Worm (Caenorhabditis elegans) whole organism, young adult: ENCODE measurements around the gene swan-1.

ENCODE experiments used
- B0019.2 ChIP-seq: fragments of 200-800 bp; sonication (Bioruptor generic); conservative IDR thresholded peaks from 2 replicates; pipeline ENCODE4 v1.3.6; 2022; ENCODE audit warnings: missing genetic modification reagents, missing genetic modification characterization, missing compliant biosample characterization
- B0035.1 ChIP-seq: sonication (generic microtip); optimal IDR thresholded peaks from 2 replicates; lab custom pipeline; 2016; ENCODE audit warnings: missing genetic modification characterization, mild to moderate bottlenecking, missing compliant biosample characterization, missing genotype, missing genetic modification reagents
- B0261.1 ChIP-seq: sonication (generic microtip); optimal IDR thresholded peaks from 2 replicates; lab custom pipeline; 2016; ENCODE audit warnings: mild to moderate bottlenecking, missing genetic modification characterization, moderate library complexity, missing compliant biosample characterization
- C06A6.2 ChIP-seq: fragments of 200-800 bp; sonication (Bioruptor generic); conservative IDR thresholded peaks from 2 replicates; pipeline ENCODE4 v1.3.6; 2022; ENCODE audit warnings: missing genetic modification characterization, missing compliant biosample characterization
- F22D6.2 ChIP-seq: sonication (generic microtip); optimal IDR thresholded peaks from 2 replicates; lab custom pipeline; 2016; ENCODE audit warnings: mild to moderate bottlenecking, missing genetic modification characterization, missing compliant biosample characterization
- F23B12.7 ChIP-seq: sonication (generic microtip); optimal IDR thresholded peaks from 2 replicates; lab custom pipeline; 2017; ENCODE audit warnings: missing genetic modification characterization, mild to moderate bottlenecking, missing compliant biosample characterization, antibody characterized with exemption, moderate library complexity; ENCODE audit not compliant: insufficient read depth
- F37B4.10 ChIP-seq: fragments of 200-800 bp; sonication (Bioruptor generic); IDR thresholded peaks from 2 replicates; pipeline ENCODE4 v1.3.6; 2022; ENCODE audit warnings: missing genetic modification characterization, missing compliant biosample characterization
- F57A8.1 ChIP-seq: fragments of 200-800 bp; sonication (Bioruptor generic); optimal IDR thresholded peaks from 2 replicates; lab custom pipeline; 2018; ENCODE audit warnings: mild to moderate bottlenecking, missing genetic modification characterization, moderate library complexity, missing compliant biosample characterization
- T07F8.4 ChIP-seq: sonication (generic microtip); optimal IDR thresholded peaks from 2 replicates; lab custom pipeline; 2016; ENCODE audit warnings: mild to moderate bottlenecking, missing genetic modification characterization, moderate library complexity, missing compliant biosample characterization
- T26A5.8 ChIP-seq: sonication (generic microtip); optimal IDR thresholded peaks from 2 replicates; lab custom pipeline; 2016; ENCODE audit warnings: missing genetic modification characterization, missing compliant biosample characterization
- Y53F4B.3 ChIP-seq: fragments of 200-800 bp; sonication (Bioruptor generic); IDR thresholded peaks from 2 replicates; pipeline ENCODE4 v1.3.6; 2022; ENCODE audit warnings: missing genetic modification reagents, missing genetic modification characterization, missing compliant biosample characterization
- Y53G8AR.9 ChIP-seq: fragments of 200-800 bp; sonication (Bioruptor generic); conservative IDR thresholded peaks from 2 replicates; pipeline ENCODE4 v1.3.6; 2022; ENCODE audit warnings: missing genetic modification reagents, missing genetic modification characterization, missing compliant biosample characterization
- akir-1 ChIP-seq: fragments of 200-800 bp; sonication (Bioruptor generic); optimal IDR thresholded peaks from 2 replicates; lab custom pipeline; 2018; ENCODE audit warnings: mild to moderate bottlenecking, missing genetic modification characterization, moderate library complexity, missing compliant biosample characterization
- ama-1 ChIP-seq, 3 experiments: fragments of 150-350 bp in 1 of 3; sonication (generic microtip) in 2 of 3; optimal IDR thresholded peaks; 2 replicates each; lab custom pipeline; 2014 to 2018; ENCODE audit warnings: missing biosample characterization in 2 of 3, missing genetic modification characterization in 2 of 3, missing genetic modification reagents in 2 of 3
- atf-7 ChIP-seq: sonication (generic microtip); optimal IDR thresholded peaks from 2 replicates; lab custom pipeline; 2017; ENCODE audit warnings: mild to moderate bottlenecking, missing genetic modification characterization, missing compliant biosample characterization
- athp-1 ChIP-seq: sonication (generic microtip); optimal IDR thresholded peaks from 2 replicates; lab custom pipeline; 2017; ENCODE audit warnings: mild to moderate bottlenecking, missing genetic modification characterization, missing compliant biosample characterization
- ccch-3 ChIP-seq: fragments of 200-800 bp; sonication (Bioruptor generic); optimal IDR thresholded peaks from 2 replicates; lab custom pipeline; 2018; ENCODE audit warnings: mild to moderate bottlenecking, missing genetic modification characterization, missing compliant biosample characterization
- chd-7 ChIP-seq: sonication (generic microtip); optimal IDR thresholded peaks from 2 replicates; lab custom pipeline; 2016; ENCODE audit warnings: mild to moderate bottlenecking, missing genetic modification characterization, moderate library complexity, missing compliant biosample characterization
- dpff-1 ChIP-seq: sonication (generic microtip); optimal IDR thresholded peaks from 2 replicates; lab custom pipeline; 2017; ENCODE audit warnings: mild to moderate bottlenecking, missing genetic modification characterization, missing compliant biosample characterization
- dpl-1 ChIP-seq: fragments of 150-350 bp; optimal IDR thresholded peaks from 2 replicates; lab custom pipeline; 2014; ENCODE audit warnings: missing biosample characterization, missing genetic modification reagents, missing genetic modification characterization
- efl-1 ChIP-seq: fragments of 150-350 bp; optimal IDR thresholded peaks from 2 replicates; lab custom pipeline; 2014; ENCODE audit warnings: missing biosample characterization, missing genetic modification reagents, missing genetic modification characterization
- egl-18 ChIP-seq: fragments of 200-800 bp; sonication (Bioruptor generic); IDR thresholded peaks from 2 replicates; pipeline ENCODE4 v1.3.6; 2022; ENCODE audit warnings: missing genetic modification reagents, missing genetic modification characterization, missing compliant biosample characterization
- ekl-4 ChIP-seq: fragments of 200-800 bp; sonication (Bioruptor generic); IDR thresholded peaks from 2 replicates; pipeline ENCODE4 v1.3.6; 2022; ENCODE audit warnings: missing genetic modification reagents, missing genetic modification characterization, missing compliant biosample characterization
- ets-4 ChIP-seq: fragments of 200-800 bp; sonication (Bioruptor generic); optimal IDR thresholded peaks from 2 replicates; lab custom pipeline; 2018; ENCODE audit warnings: mild to moderate bottlenecking, missing genetic modification characterization, missing compliant biosample characterization
- hmg-1.2 ChIP-seq: fragments of 200-800 bp; sonication (Bioruptor generic); IDR thresholded peaks from 2 replicates; pipeline ENCODE4 v1.3.6; 2022; ENCODE audit warnings: missing genetic modification reagents, missing genetic modification characterization, missing compliant biosample characterization
- hrde-1 ChIP-seq: sonication (generic microtip); optimal IDR thresholded peaks from 2 replicates; lab custom pipeline; 2016; ENCODE audit warnings: missing genetic modification characterization, mild to moderate bottlenecking, missing compliant biosample characterization, moderate library complexity, missing genotype, missing genetic modification reagents, borderline replicate concordance
- let-607 ChIP-seq, 2 experiments: fragments of 200-800 bp in 1 of 2; sonication (Bioruptor generic) in 1 of 2; sonication (generic microtip) in 1 of 2; optimal IDR thresholded peaks; 2 replicates each; lab custom pipeline; 2016 to 2018; ENCODE audit warnings: mild to moderate bottlenecking in 2 of 2, missing compliant biosample characterization in 2 of 2, missing genetic modification characterization in 2 of 2, moderate library complexity in 2 of 2, missing genotype in 1 of 2
- lin-26 ChIP-seq: fragments of 200-800 bp; sonication (Bioruptor generic); IDR thresholded peaks from 2 replicates; pipeline ENCODE4 v1.3.6; 2022; ENCODE audit warnings: missing genetic modification reagents, missing genetic modification characterization, missing compliant biosample characterization
- lin-35 ChIP-seq, 3 experiments: fragments of 150-350 bp in 2 of 3; sonication (generic microtip) in 1 of 3; optimal IDR thresholded peaks; 2 replicates each; lab custom pipeline; 2014 to 2018; ENCODE audit warnings: missing biosample characterization in 3 of 3, missing genetic modification characterization in 3 of 3, missing genetic modification reagents in 3 of 3
- madf-3 ChIP-seq: fragments of 200-800 bp; sonication (Bioruptor generic); IDR thresholded peaks from 2 replicates; pipeline ENCODE4 v1.3.6; 2022; ENCODE audit warnings: missing genetic modification reagents, missing genetic modification characterization, missing compliant biosample characterization
- madf-8 ChIP-seq: fragments of 200-800 bp; sonication (Bioruptor generic); conservative IDR thresholded peaks from 2 replicates; pipeline ENCODE4 v1.3.6; 2022; ENCODE audit warnings: missing genetic modification reagents, missing genetic modification characterization, missing compliant biosample characterization
- mcd-1 ChIP-seq: fragments of 200-800 bp; sonication (Bioruptor generic); IDR thresholded peaks from 2 replicates; pipeline ENCODE4 v1.3.6; 2022; ENCODE audit warnings: missing genetic modification reagents, missing genetic modification characterization, missing compliant biosample characterization
- mes-4 ChIP-seq: sonication (generic microtip); optimal IDR thresholded peaks from 2 replicates; lab custom pipeline; 2016; ENCODE audit warnings: missing genotype, missing genetic modification characterization, missing compliant biosample characterization
- nfya-1 ChIP-seq: sonication (generic microtip); optimal IDR thresholded peaks from 2 replicates; lab custom pipeline; 2017; ENCODE audit warnings: antibody characterized with exemption, missing compliant biosample characterization, missing genetic modification characterization, borderline replicate concordance; ENCODE audit not compliant: insufficient read depth
- nhr-80 ChIP-seq: sonication (generic microtip); optimal IDR thresholded peaks from 2 replicates; lab custom pipeline; 2016; ENCODE audit warnings: missing genetic modification characterization, missing compliant biosample characterization
- rcor-1 ChIP-seq: fragments of 200-800 bp; sonication (Bioruptor generic); IDR thresholded peaks from 2 replicates; pipeline ENCODE4 v1.3.6; 2022; ENCODE audit warnings: missing genetic modification reagents, missing genetic modification characterization, missing compliant biosample characterization
- rpc-1 ChIP-seq, 2 experiments: fragments of 150-350 bp in 1 of 2; sonication (generic microtip) in 1 of 2; optimal IDR thresholded peaks; 2 replicates each; lab custom pipeline; 2014 to 2018; ENCODE audit warnings: missing biosample characterization in 1 of 2, missing genetic modification characterization in 1 of 2, missing genetic modification reagents in 1 of 2, missing genotype in 1 of 2
- sdz-38 ChIP-seq: sonication (generic microtip); optimal IDR thresholded peaks from 2 replicates; lab custom pipeline; 2016; ENCODE audit warnings: missing genotype, missing genetic modification characterization, missing compliant biosample characterization
- sea-2 ChIP-seq: fragments of 200-800 bp; sonication (Bioruptor generic); IDR thresholded peaks from 2 replicates; pipeline ENCODE4 v1.3.6; 2022; ENCODE audit warnings: missing genetic modification characterization, missing compliant biosample characterization
- snpc-1.1 ChIP-seq: sonication (generic microtip); optimal IDR thresholded peaks from 2 replicates; lab custom pipeline; 2017; ENCODE audit warnings: missing genetic modification characterization, mild to moderate bottlenecking, missing compliant biosample characterization, antibody characterized with exemption, moderate library complexity, missing genotype, missing genetic modification reagents; ENCODE audit not compliant: insufficient read depth
- somi-1 ChIP-seq: fragments of 200-800 bp; sonication (Bioruptor generic); optimal IDR thresholded peaks from 2 replicates; lab custom pipeline; 2018; ENCODE audit warnings: mild to moderate bottlenecking, missing genetic modification characterization, missing compliant biosample characterization
- sptf-2 ChIP-seq: fragments of 200-800 bp; sonication (Bioruptor generic); optimal IDR thresholded peaks from 2 replicates; lab custom pipeline; 2018; ENCODE audit warnings: mild to moderate bottlenecking, missing genetic modification characterization, missing compliant biosample characterization
- tbx-9 ChIP-seq: sonication (generic microtip); optimal IDR thresholded peaks from 2 replicates; lab custom pipeline; 2016; ENCODE audit warnings: borderline replicate concordance, missing genetic modification characterization, inconsistent platforms, missing compliant biosample characterization
- xnd-1 ChIP-seq: sonication (generic microtip); optimal IDR thresholded peaks from 2 replicates; lab custom pipeline; 2016; ENCODE audit warnings: missing genotype, missing genetic modification reagents, missing genetic modification characterization, missing compliant biosample characterization
- ztf-18 ChIP-seq: sonication (generic microtip); optimal IDR thresholded peaks from 2 replicates; lab custom pipeline; 2016; ENCODE audit warnings: missing genotype, mild to moderate bottlenecking, missing genetic modification characterization, missing compliant biosample characterization
- ztf-25 ChIP-seq: fragments of 200-800 bp; sonication (Bioruptor generic); IDR thresholded peaks from 2 replicates; pipeline ENCODE4 v1.3.6; 2022; ENCODE audit warnings: missing genetic modification reagents, missing genetic modification characterization, missing compliant biosample characterization
- ztf-28 ChIP-seq: fragments of 200-800 bp; sonication (Bioruptor generic); IDR thresholded peaks from 2 replicates; pipeline ENCODE4 v1.3.6; 2022; ENCODE audit warnings: missing genetic modification reagents, missing genetic modification characterization, missing compliant biosample characterization

swan-1 gene

ce11 chrV:13818824-13819408, 11.9 kb upstream of the swan-1 start, which contains the start of gene sel-10:
Gene sel-10 (plus strand): TSS chrV:13819361.
- TF ChIP-seq lin-26: no peak
- TF ChIP-seq B0261.1 (tag; lab: Kevin White, UChicago): no peak
- no peak for TF ChIP-seq hrde-1 (tag; lab: Kevin White, UChicago)
- TF ChIP-seq B0035.1 (tag; lab: Kevin White, UChicago): no peak
- peak; percentile 77 for TF ChIP-seq mcd-1 (GFP tag; lab: Robert Waterston, UW)
- no peak for TF ChIP-seq egl-18 (GFP tag; lab: Robert Waterston, UW)
- TF ChIP-seq atf-7 (tag; lab: Kevin White, UChicago): no peak
- no peak for TF ChIP-seq chd-7
- no peak for TF ChIP-seq F22D6.2 (tag; lab: Kevin White, UChicago)
- TF ChIP-seq nfya-1 (tag; lab: Kevin White, UChicago): no peak
- no peak for TF ChIP-seq mes-4 (tag; lab: Kevin White, UChicago)
- TF ChIP-seq dpff-1 (tag; lab: Kevin White, UChicago): no peak
- TF ChIP-seq B0019.2 (GFP tag; lab: Robert Waterston, UW): no peak
- TF ChIP-seq T07F8.4 (tag; lab: Kevin White, UChicago): no peak
- TF ChIP-seq T26A5.8: no peak
- peak; percentile 31; the same call in 1 of the 2 replicates for TF ChIP-seq rcor-1 (GFP tag; lab: Robert Waterston, UW)
- peak in 1 of 3 experiments; percentile 79 for TF ChIP-seq lin-35 (GFP tag; optimal IDR thresholded peaks at IDR 0.05; lab: Kevin White, UChicago)
- no peak for TF ChIP-seq akir-1 (GFP tag; lab: Kevin White, UChicago)
- no peak for TF ChIP-seq sdz-38 (tag; lab: Kevin White, UChicago)
- no peak for TF ChIP-seq F57A8.1 (GFP tag; lab: Kevin White, UChicago)
- TF ChIP-seq somi-1 (GFP tag; lab: Kevin White, UChicago): no peak
- TF ChIP-seq efl-1 (GFP tag; lab: Kevin White, UChicago): peak; percentile 15
- peak; percentile 66 for TF ChIP-seq nhr-80 (tag; lab: Kevin White, UChicago)
- TF ChIP-seq F37B4.10: no peak
- no peak for TF ChIP-seq hmg-1.2 (GFP tag; lab: Robert Waterston, UW)
- no peak for TF ChIP-seq xnd-1 (tag; lab: Kevin White, UChicago)
- TF ChIP-seq C06A6.2 (GFP tag; lab: Robert Waterston, UW): no peak
- no peak for TF ChIP-seq madf-3
- TF ChIP-seq Y53F4B.3 (GFP tag; lab: Robert Waterston, UW): no peak
- TF ChIP-seq F23B12.7 (tag; lab: Kevin White, UChicago): peak; percentile 40
- TF ChIP-seq tbx-9 (tag; lab: Kevin White, UChicago): no peak
- TF ChIP-seq ccch-3 (GFP tag; lab: Kevin White, UChicago): no peak
- no peak for TF ChIP-seq Y53G8AR.9 (GFP tag; lab: Robert Waterston, UW)
- no peak for TF ChIP-seq snpc-1.1 (tag; lab: Kevin White, UChicago)
- peak; percentile 7 for TF ChIP-seq dpl-1
- no peak for TF ChIP-seq rpc-1 (optimal IDR thresholded peaks at IDR 0.05; lab: Kevin White, UChicago)
- TF ChIP-seq rpc-1 (tag; optimal IDR thresholded peaks at IDR 0.05; lab: Kevin White, UChicago): no peak
- no peak for TF ChIP-seq sptf-2 (GFP tag; lab: Kevin White, UChicago)
- TF ChIP-seq ztf-25 (GFP tag; lab: Robert Waterston, UW): no peak
- TF ChIP-seq sea-2: no peak
- no peak for TF ChIP-seq ztf-28
- TF ChIP-seq madf-8 (GFP tag; lab: Robert Waterston, UW): 0 out of 2 replicates have a peak, but pooled peaks have one; percentile 13
- TF ChIP-seq let-607 (tag; optimal IDR thresholded peaks at IDR 0.05; lab: Kevin White, UChicago): no peak
- no peak for TF ChIP-seq ekl-4 (GFP tag; lab: Robert Waterston, UW)
- TF ChIP-seq ztf-18: peak; percentile 95
- TF ChIP-seq ama-1 (optimal IDR thresholded peaks at IDR 0.05; lab: Kevin White, UChicago): no peak
- TF ChIP-seq ama-1 (GFP tag; optimal IDR thresholded peaks at IDR 0.05; lab: Kevin White, UChicago): no peak
- TF ChIP-seq ets-4 (GFP tag; lab: Kevin White, UChicago): no peak
- TF ChIP-seq athp-1 (tag; lab: Kevin White, UChicago): no peak
